In genomic region chrIII:3867378-3867904, ce11 we compare ENCODE assay signal across 3 worm cellular contexts.
TF ChIP-seq lines count a peak whose summit lies in the region.

Gene rpl-3, plus strand, starts transcription at chrIII:3867854.

TF ChIP-seq in whole organism, L1 larva, 84 proteins besides CTCF, POLR2A, EP300 and RAD21 (continued from another document and continues in another):
- TF ChIP-seq ces-1 (GFP tag; optimal IDR thresholded peaks at IDR 0.05; lab: Kevin White, UChicago) (peak; percentile 99), nhr-84 (tag; optimal IDR thresholded peaks at IDR 0.05; lab: Kevin White, UChicago) (peak; percentile 100), egl-13 (tag; optimal IDR thresholded peaks at IDR 0.05; lab: Kevin White, UChicago) (peak; percentile 100), Y116A8C.19 (tag; optimal IDR thresholded peaks at IDR 0.05; lab: Kevin White, UChicago; ENCODE audit: borderline replicate concordance) (peak; percentile 86), hlh-17 (GFP tag; optimal IDR thresholded peaks at IDR 0.05; lab: Kevin White, UChicago; ENCODE audit: borderline replicate concordance) (peak; percentile 97), ceh-88 (GFP tag; IDR thresholded peaks at IDR 0.05; lab: Robert Waterston, UW) (peak; percentile 100), rnt-1 (tag; optimal IDR thresholded peaks at IDR 0.05; lab: Kevin White, UChicago) (peak; percentile 100), F16B12.6 (tag; optimal IDR thresholded peaks at IDR 0.05; lab: Kevin White, UChicago) (peak; percentile 88), nhr-47 (tag; optimal IDR thresholded peaks at IDR 0.05; lab: Kevin White, UChicago) (peak; percentile 100), unc-98 (GFP tag; IDR thresholded peaks at IDR 0.05; lab: Robert Waterston, UW) (peak; percentile 98), tbx-2 (tag; optimal IDR thresholded peaks at IDR 0.05; lab: Kevin White, UChicago) (peak; percentile 100), hlh-4 (tag; optimal IDR thresholded peaks at IDR 0.05; lab: Kevin White, UChicago) (peak; percentile 66), efl-3 (GFP tag; optimal IDR thresholded peaks at IDR 0.05; lab: Kevin White, UChicago) (peak; percentile 100), tlp-1 (tag; optimal IDR thresholded peaks at IDR 0.05; lab: Kevin White, UChicago) (no peak), xbp-1 (tag; optimal IDR thresholded peaks at IDR 0.05; lab: Kevin White, UChicago) (peak; percentile 100), mdl-1 (tag; optimal IDR thresholded peaks at IDR 0.05; lab: Kevin White, UChicago) (peak; percentile 70 to 99), snu-23 (GFP tag; optimal IDR thresholded peaks at IDR 0.05; lab: Kevin White, UChicago) (peak; percentile 100), grh-1 (GFP tag; IDR thresholded peaks at IDR 0.05; lab: Robert Waterston, UW) (peak; percentile 100), nhr-28 (tag; optimal IDR thresholded peaks at IDR 0.05; lab: Kevin White, UChicago) (peak; percentile 74), hpl-2 (GFP tag; optimal IDR thresholded peaks at IDR 0.05; lab: Kevin White, UChicago) (peak; percentile 98), elt-2 (tag; optimal IDR thresholded peaks at IDR 0.05; lab: Kevin White, UChicago) (peak; percentile 99), fos-1 (tag; optimal IDR thresholded peaks at IDR 0.05; lab: Kevin White, UChicago) (peak; percentile 99), lsy-2 (tag; optimal IDR thresholded peaks at IDR 0.05; lab: Kevin White, UChicago) (peak; percentile 100), nhr-20 (tag; optimal IDR thresholded peaks at IDR 0.05; lab: Kevin White, UChicago) (peak; percentile 100), mab-9 (GFP tag; IDR thresholded peaks at IDR 0.05; lab: Robert Waterston, UW) (peak; percentile 100), lin-15B (tag; optimal IDR thresholded peaks at IDR 0.05; lab: Kevin White, UChicago) (peak; percentile 100), vab-15 (tag; optimal IDR thresholded peaks at IDR 0.05; lab: Kevin White, UChicago) (peak; percentile 99), blmp-1 (tag; optimal IDR thresholded peaks at IDR 0.05; lab: Kevin White, UChicago) (peak; percentile 98), aly-2 (tag; optimal IDR thresholded peaks at IDR 0.05; lab: Kevin White, UChicago) (peak; percentile 99), sptf-1 (tag; optimal IDR thresholded peaks at IDR 0.05; lab: Kevin White, UChicago) (no peak), elt-3 (tag; optimal IDR thresholded peaks at IDR 0.05; lab: Kevin White, UChicago) (peak; percentile 100), zag-1 (tag; optimal IDR thresholded peaks at IDR 0.05; lab: Kevin White, UChicago) (peak; percentile 99), nhr-76 (tag; optimal IDR thresholded peaks at IDR 0.05; lab: Kevin White, UChicago) (peak; percentile 98), lin-39 (tag; optimal IDR thresholded peaks at IDR 0.05; lab: Kevin White, UChicago) (peak; percentile 99), egl-27 (tag; optimal IDR thresholded peaks at IDR 0.05; lab: Kevin White, UChicago) (peak; percentile 95 to 96), unc-62 (GFP tag; optimal IDR thresholded peaks at IDR 0.05; lab: Kevin White, UChicago) (peak; percentile 98), mep-1 (tag; optimal IDR thresholded peaks at IDR 0.05; lab: Kevin White, UChicago) (peak; percentile 100), sox-4 (tag; optimal IDR thresholded peaks at IDR 0.05; lab: Kevin White, UChicago) (peak; percentile 100), ama-1 (optimal IDR thresholded peaks at IDR 0.05; lab: Kevin White, UChicago) (peak; percentile 96), dpl-1 (GFP tag; optimal IDR thresholded peaks at IDR 0.05; lab: Kevin White, UChicago) (peak; percentile 100), jun-1 (tag; optimal IDR thresholded peaks at IDR 0.05; lab: Kevin White, UChicago) (peak; percentile 100), C04F5.9 (tag; optimal IDR thresholded peaks at IDR 0.05; lab: Kevin White, UChicago) (peak; percentile 99), fkh-10 (GFP tag; optimal IDR thresholded peaks at IDR 0.05; lab: Kevin White, UChicago) (peak; percentile 100)

TF ChIP-seq in whole organism, L3 larva, 47 proteins besides CTCF, POLR2A, EP300 and RAD21 (continued from another document):
- TF ChIP-seq sea-2 (GFP tag; optimal IDR thresholded peaks at IDR 0.05; lab: Kevin White, UChicago) (peak; percentile 72), nfya-1 (tag; optimal IDR thresholded peaks at IDR 0.05; lab: Kevin White, UChicago; ENCODE audit: insufficient read depth) (peak; percentile 100), jun-1 (tag; optimal IDR thresholded peaks at IDR 0.05; lab: Kevin White, UChicago) (peak; percentile 100), nhr-12 (tag; optimal IDR thresholded peaks at IDR 0.05; lab: Kevin White, UChicago) (peak; percentile 43), ztf-4 (tag; optimal IDR thresholded peaks at IDR 0.05; lab: Kevin White, UChicago) (peak; percentile 98), ztf-11 (tag; optimal IDR thresholded peaks at IDR 0.05; lab: Kevin White, UChicago) (peak; percentile 80), unc-39 (tag; optimal IDR thresholded peaks at IDR 0.05; lab: Kevin White, UChicago) (peak; percentile 65), ceh-16 (tag; optimal IDR thresholded peaks at IDR 0.05; lab: Kevin White, UChicago) (peak; percentile 85), snpc-4 (tag; optimal IDR thresholded peaks at IDR 0.05; lab: Kevin White, UChicago) (peak; percentile 98), nhr-237 (tag; optimal IDR thresholded peaks at IDR 0.05; lab: Kevin White, UChicago) (peak; percentile 67), hmg-11 (tag; optimal IDR thresholded peaks at IDR 0.05; lab: Kevin White, UChicago) (peak; percentile 100), nhr-43 (tag; optimal IDR thresholded peaks at IDR 0.05; lab: Kevin White, UChicago; ENCODE audit: poor library complexity, severe bottlenecking) (peak; percentile 99), fkh-2 (tag; optimal IDR thresholded peaks at IDR 0.05; lab: Kevin White, UChicago) (peak; percentile 90), ceh-82 (tag; optimal IDR thresholded peaks at IDR 0.05; lab: Kevin White, UChicago) (peak; percentile 100), nhr-25 (tag; optimal IDR thresholded peaks at IDR 0.05; lab: Kevin White, UChicago) (peak; percentile 100), tbx-2 (tag; optimal IDR thresholded peaks at IDR 0.05; lab: Kevin White, UChicago) (peak; percentile 99), mdl-1 (tag; optimal IDR thresholded peaks at IDR 0.05; lab: Kevin White, UChicago) (peak; percentile 93), aly-2 (tag; optimal IDR thresholded peaks at IDR 0.05; lab: Kevin White, UChicago) (peak; percentile 100), skn-1 (tag; optimal IDR thresholded peaks at IDR 0.05; lab: Kevin White, UChicago) (peak; percentile 99), fkh-10 (GFP tag; optimal IDR thresholded peaks at IDR 0.05; lab: Kevin White, UChicago) (peak; percentile 100), nhr-77 (tag; optimal IDR thresholded peaks at IDR 0.05; lab: Kevin White, UChicago) (peak; percentile 97), nhr-76 (tag; optimal IDR thresholded peaks at IDR 0.05; lab: Kevin White, UChicago) (peak; percentile 96), elt-3 (tag; optimal IDR thresholded peaks at IDR 0.05; lab: Kevin White, UChicago) (peak; percentile 83 to 100 (median 98)), elt-2 (tag; optimal IDR thresholded peaks at IDR 0.05; lab: Kevin White, UChicago) (peak; percentile 99), zag-1 (tag; optimal IDR thresholded peaks at IDR 0.05; lab: Kevin White, UChicago) (peak; percentile 97), elt-1 (tag; optimal IDR thresholded peaks at IDR 0.05; lab: Kevin White, UChicago) (peak; percentile 98), nhr-67 (tag; optimal IDR thresholded peaks at IDR 0.05; lab: Kevin White, UChicago) (peak; percentile 76), lsy-12 (tag; optimal IDR thresholded peaks at IDR 0.05; lab: Kevin White, UChicago) (peak; percentile 100)

TF ChIP-seq in whole organism, young adult, 124 proteins besides CTCF, POLR2A, EP300 and RAD21 (continued from another document and continues in another):
- peak; percentile 99 for TF ChIP-seq F33H1.4 (GFP tag; IDR thresholded peaks at IDR 0.05; lab: Robert Waterston, UW)
- peak; percentile 96 for TF ChIP-seq ztf-25 (GFP tag; IDR thresholded peaks at IDR 0.05; lab: Robert Waterston, UW)
- peak; percentile 56 for TF ChIP-seq B0261.1 (tag; optimal IDR thresholded peaks at IDR 0.05; lab: Kevin White, UChicago)
- peak; percentile 100 for TF ChIP-seq ztf-22 (GFP tag; optimal IDR thresholded peaks at IDR 0.05; lab: Kevin White, UChicago)
- TF ChIP-seq Y53G8AR.9 (GFP tag; conservative IDR thresholded peaks at IDR 0.05; lab: Robert Waterston, UW): peak; percentile 100
- peak; percentile 99 for TF ChIP-seq F57C9.4 (tag; optimal IDR thresholded peaks at IDR 0.05; lab: Kevin White, UChicago)
- TF ChIP-seq Y53F4B.3 (GFP tag; IDR thresholded peaks at IDR 0.05; lab: Robert Waterston, UW): peak; percentile 98
- TF ChIP-seq lin-26 (GFP tag; IDR thresholded peaks at IDR 0.05; lab: Robert Waterston, UW): peak; percentile 99
- TF ChIP-seq aptf-2 (GFP tag; conservative IDR thresholded peaks at IDR 0.05; lab: Robert Waterston, UW): peak; percentile 92
- TF ChIP-seq ceh-40 (GFP tag; IDR thresholded peaks at IDR 0.05; lab: Robert Waterston, UW): peak; percentile 96
- TF ChIP-seq ceh-100 (GFP tag; IDR thresholded peaks at IDR 0.05; lab: Robert Waterston, UW): peak; percentile 95
- peak; percentile 99 for TF ChIP-seq ztf-3 (GFP tag; optimal IDR thresholded peaks at IDR 0.05; lab: Kevin White, UChicago)
- TF ChIP-seq tbx-9 (tag; optimal IDR thresholded peaks at IDR 0.05; lab: Kevin White, UChicago; ENCODE audit: borderline replicate concordance): peak; percentile 91
- TF ChIP-seq nhr-120 (GFP tag; IDR thresholded peaks at IDR 0.05; lab: Robert Waterston, UW): peak; percentile 99
- peak; percentile 95 for TF ChIP-seq gei-17 (GFP tag; optimal IDR thresholded peaks at IDR 0.05; lab: Kevin White, UChicago)
- TF ChIP-seq sdz-38 (tag; optimal IDR thresholded peaks at IDR 0.05; lab: Kevin White, UChicago): no peak
- TF ChIP-seq nhr-27 (tag; optimal IDR thresholded peaks at IDR 0.05; lab: Kevin White, UChicago): peak; percentile 99
- peak; percentile 98 for TF ChIP-seq hmg-20 (GFP tag; IDR thresholded peaks at IDR 0.05; lab: Robert Waterston, UW)
- peak; percentile 98 for TF ChIP-seq bed-2 (GFP tag; IDR thresholded peaks at IDR 0.05; lab: Robert Waterston, UW)
- TF ChIP-seq rcor-1 (GFP tag; IDR thresholded peaks at IDR 0.05; lab: Robert Waterston, UW): peak; percentile 100
- peak; percentile 99 for TF ChIP-seq madf-6 (GFP tag; IDR thresholded peaks at IDR 0.05; lab: Robert Waterston, UW)
- peak; percentile 97 for TF ChIP-seq hsf-1 (GFP tag; IDR thresholded peaks at IDR 0.05; lab: Robert Waterston, UW)
- TF ChIP-seq pbrm-1 (GFP tag; IDR thresholded peaks at IDR 0.05; lab: Robert Waterston, UW): peak; percentile 100
- TF ChIP-seq C06A6.2 (GFP tag; conservative IDR thresholded peaks at IDR 0.05; lab: Robert Waterston, UW): peak; percentile 100
- peak; percentile 100 for TF ChIP-seq atf-7 (tag; optimal IDR thresholded peaks at IDR 0.05; lab: Kevin White, UChicago)
- TF ChIP-seq xnd-1 (tag; optimal IDR thresholded peaks at IDR 0.05; lab: Kevin White, UChicago): peak; percentile 89
- TF ChIP-seq ceh-91 (GFP tag; IDR thresholded peaks at IDR 0.05; lab: Robert Waterston, UW): peak; percentile 100
- peak; percentile 99 for TF ChIP-seq bed-1 (GFP tag; IDR thresholded peaks at IDR 0.05; lab: Robert Waterston, UW)
- peak; percentile 100 for TF ChIP-seq pha-4 (tag; optimal IDR thresholded peaks at IDR 0.05; lab: Kevin White, UChicago)
- peak; percentile 86 for TF ChIP-seq unc-62 (GFP tag; optimal IDR thresholded peaks at IDR 0.05; lab: Kevin White, UChicago)
- peak; percentile 97 for TF ChIP-seq B0035.1 (tag; optimal IDR thresholded peaks at IDR 0.05; lab: Kevin White, UChicago)
- peak; percentile 96 for TF ChIP-seq fkh-3 (tag; optimal IDR thresholded peaks at IDR 0.05; lab: Kevin White, UChicago)
- peak; percentile 100 for TF ChIP-seq Y95B8A.8 (GFP tag; IDR thresholded peaks at IDR 0.05; lab: Robert Waterston, UW)
- TF ChIP-seq attf-5 (GFP tag; optimal IDR thresholded peaks at IDR 0.05; lab: Kevin White, UChicago): peak; percentile 100
- peak; percentile 97 for TF ChIP-seq lag-1 (GFP tag; IDR thresholded peaks at IDR 0.05; lab: Robert Waterston, UW)
- peak; percentile 100 for TF ChIP-seq lin-54 (GFP tag; optimal IDR thresholded peaks at IDR 0.05; lab: Kevin White, UChicago)
- TF ChIP-seq ztf-28 (GFP tag; IDR thresholded peaks at IDR 0.05; lab: Robert Waterston, UW): peak; percentile 100
- peak; percentile 98 for TF ChIP-seq madf-10 (tag; optimal IDR thresholded peaks at IDR 0.05; lab: Kevin White, UChicago)
- peak; percentile 95 for TF ChIP-seq snpc-4 (GFP tag; optimal IDR thresholded peaks at IDR 0.05; lab: Kevin White, UChicago)
- TF ChIP-seq snpc-4 (tag; optimal IDR thresholded peaks at IDR 0.05; lab: Kevin White, UChicago): peak; percentile 94 to 96 (median 96)
- peak; percentile 100 for TF ChIP-seq athp-1 (tag; optimal IDR thresholded peaks at IDR 0.05; lab: Kevin White, UChicago)
- peak; percentile 93 for TF ChIP-seq mel-28 (tag; optimal IDR thresholded peaks at IDR 0.05; lab: Kevin White, UChicago; ENCODE audit: borderline replicate concordance)
- TF ChIP-seq ztf-6 (GFP tag; IDR thresholded peaks at IDR 0.05; lab: Robert Waterston, UW): peak; percentile 100
- peak; percentile 98 for TF ChIP-seq F39B2.1 (GFP tag; IDR thresholded peaks at IDR 0.05; lab: Robert Waterston, UW)
- TF ChIP-seq nfya-1 (tag; optimal IDR thresholded peaks at IDR 0.05; lab: Kevin White, UChicago; ENCODE audit: borderline replicate concordance, insufficient read depth): no peak
- TF ChIP-seq dpl-1 (GFP tag; optimal IDR thresholded peaks at IDR 0.05; lab: Kevin White, UChicago): peak; percentile 100
- TF ChIP-seq ZK185.1 (tag; optimal IDR thresholded peaks at IDR 0.05; lab: Kevin White, UChicago; ENCODE audit: poor library complexity, severe bottlenecking): peak; percentile 99
- peak; percentile 98 for TF ChIP-seq hmg-1.2 (GFP tag; IDR thresholded peaks at IDR 0.05; lab: Robert Waterston, UW)
- TF ChIP-seq F22D6.2 (tag; optimal IDR thresholded peaks at IDR 0.05; lab: Kevin White, UChicago): peak; percentile 97
- TF ChIP-seq lin-40 (tag; optimal IDR thresholded peaks at IDR 0.05; lab: Kevin White, UChicago): peak; percentile 99
- peak; percentile 96 for TF ChIP-seq aptf-3 (GFP tag; IDR thresholded peaks at IDR 0.05; lab: Robert Waterston, UW)
- peak; percentile 91 for TF ChIP-seq ztf-18 (tag; optimal IDR thresholded peaks at IDR 0.05; lab: Kevin White, UChicago)
- peak; percentile 99 for TF ChIP-seq egl-44 (GFP tag; IDR thresholded peaks at IDR 0.05; lab: Robert Waterston, UW)
- peak; percentile 99 for TF ChIP-seq F10E7.11 (tag; optimal IDR thresholded peaks at IDR 0.05; lab: Kevin White, UChicago)
- TF ChIP-seq ccch-3 (GFP tag; optimal IDR thresholded peaks at IDR 0.05; lab: Kevin White, UChicago): peak; percentile 99
- peak; percentile 100 for TF ChIP-seq C17E4.6 (GFP tag; IDR thresholded peaks at IDR 0.05; lab: Robert Waterston, UW)
- TF ChIP-seq chd-7 (tag; optimal IDR thresholded peaks at IDR 0.05; lab: Kevin White, UChicago): peak; percentile 100
- TF ChIP-seq madf-3 (GFP tag; IDR thresholded peaks at IDR 0.05; lab: Robert Waterston, UW): peak; percentile 99
- peak; percentile 100 for TF ChIP-seq ztf-26 (tag; optimal IDR thresholded peaks at IDR 0.05; lab: Kevin White, UChicago)
- peak; percentile 93 for TF ChIP-seq attf-6 (GFP tag; IDR thresholded peaks at IDR 0.05; lab: Robert Waterston, UW)
- peak; percentile 100 for TF ChIP-seq ceh-79 (tag; optimal IDR thresholded peaks at IDR 0.05; lab: Kevin White, UChicago)
- TF ChIP-seq ceh-27 (GFP tag; optimal IDR thresholded peaks at IDR 0.05; lab: Kevin White, UChicago): peak; percentile 100
- peak; percentile 98 for TF ChIP-seq nfya-2 (GFP tag; IDR thresholded peaks at IDR 0.05; lab: Robert Waterston, UW)
- peak; percentile 100 for TF ChIP-seq F37B4.10 (GFP tag; IDR thresholded peaks at IDR 0.05; lab: Robert Waterston, UW)
- peak; percentile 100 for TF ChIP-seq dpff-1 (tag; optimal IDR thresholded peaks at IDR 0.05; lab: Kevin White, UChicago)
- peak; percentile 100 for TF ChIP-seq repo-1 (tag; optimal IDR thresholded peaks at IDR 0.05; lab: Kevin White, UChicago)
- peak; percentile 40 for TF ChIP-seq hlh-12 (tag; optimal IDR thresholded peaks at IDR 0.05; lab: Kevin White, UChicago)
- TF ChIP-seq lin-35 (GFP tag; optimal IDR thresholded peaks at IDR 0.05; lab: Kevin White, UChicago): peak; percentile 99 to 100 (median 100)
- TF ChIP-seq lir-1 (GFP tag; conservative IDR thresholded peaks at IDR 0.05; lab: Robert Waterston, UW): peak; percentile 100
